Fruit fly (Drosophila melanogaster) whole organism, wandering third instar larva: ENCODE measurements around the gene Atet.

Experiments used
- Abd-B ChIP-seq: fragments of >200 bp; optimal IDR thresholded peaks from 2 replicates; lab custom pipeline; 2017; ENCODE audit warnings: missing biosample characterization, missing genetic modification characterization
- CrebA ChIP-seq: fragments of 200-800 bp; sonication (Bioruptor generic); optimal IDR thresholded peaks from 2 replicates; lab custom pipeline; 2016; ENCODE audit warnings: missing biosample characterization, mild to moderate bottlenecking, missing genetic modification characterization, borderline replicate concordance
- GATAd ChIP-seq: sonication (Bioruptor generic); optimal IDR thresholded peaks from 2 replicates; lab custom pipeline; 2016; ENCODE audit warnings: missing biosample characterization, missing genetic modification characterization
- Hr78 ChIP-seq: fragments of >200 bp; optimal IDR thresholded peaks from 2 replicates; lab custom pipeline; 2017; ENCODE audit warnings: missing biosample characterization, missing genetic modification characterization
- Myc ChIP-seq: fragments of >200 bp; optimal IDR thresholded peaks from 2 replicates; lab custom pipeline; 2017
- Sp1 ChIP-seq: fragments of 200-800 bp; sonication (Bioruptor generic); optimal IDR thresholded peaks from 3 replicates; lab custom pipeline; 2019; ENCODE audit warnings: missing biosample characterization, mild to moderate bottlenecking, missing genetic modification characterization, moderate library complexity
- fru ChIP-seq: fragments of 200-800 bp; sonication (Bioruptor generic); optimal IDR thresholded peaks from 3 replicates; lab custom pipeline; 2016; ENCODE audit warnings: missing biosample characterization, mild to moderate bottlenecking, missing genetic modification characterization
- h ChIP-seq: fragments of 200-800 bp; sonication (Bioruptor generic); optimal IDR thresholded peaks from 3 replicates; lab custom pipeline; 2016; ENCODE audit warnings: missing biosample characterization, mild to moderate bottlenecking, missing genetic modification characterization
- jim ChIP-seq: fragments of 175-275, 200-325 bp; sonication (Bioruptor generic); optimal IDR thresholded peaks from 2 replicates; lab custom pipeline; 2016; ENCODE audit warnings: missing biosample characterization, mild to moderate bottlenecking, missing genetic modification characterization
- pan ChIP-seq: fragments of >200 bp; optimal IDR thresholded peaks from 2 replicates; lab custom pipeline; 2017

DNA sequence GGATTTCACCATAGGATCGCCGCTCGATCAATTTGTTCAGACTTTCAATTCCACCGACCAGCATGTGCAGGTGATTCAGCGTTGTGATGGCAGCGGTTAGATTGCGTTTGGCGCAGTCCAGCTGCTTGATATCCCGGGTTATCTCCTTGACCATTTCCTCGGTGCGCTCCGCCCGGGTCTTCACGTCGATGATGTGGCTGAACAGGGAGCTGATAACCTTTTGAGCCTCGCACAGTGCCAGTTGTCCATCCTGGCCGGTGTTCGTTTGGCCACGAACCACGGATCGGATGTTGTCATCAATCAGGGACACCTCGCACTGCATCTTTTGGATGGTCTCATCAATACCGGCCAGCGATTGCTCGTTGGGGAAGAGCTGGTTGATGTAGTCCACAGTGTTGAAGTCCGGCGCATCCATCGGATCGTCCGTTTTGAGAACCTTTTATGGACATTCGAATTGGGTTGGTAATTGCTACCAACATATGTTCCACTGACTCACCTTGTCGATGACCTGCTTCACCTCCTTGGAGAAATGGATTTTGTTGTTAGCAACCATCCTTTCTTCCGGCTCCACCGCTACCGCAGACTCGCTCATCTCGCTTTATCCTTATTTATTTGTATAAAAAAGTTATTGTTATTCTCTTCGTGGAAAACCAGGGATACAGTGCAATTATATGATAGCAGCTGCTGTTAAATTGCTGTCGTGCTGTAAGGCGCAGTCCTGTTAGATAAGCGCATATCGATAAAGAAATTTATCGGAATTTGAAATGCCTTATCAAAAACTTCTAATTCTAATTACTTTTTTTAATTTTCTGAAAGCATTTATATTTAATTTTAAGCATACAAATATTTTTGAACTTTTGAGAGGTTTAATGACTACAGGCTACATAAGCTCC lies 51.9 kb downstream of the Atet start, which contains the start of gene Vps53:
- TF ChIP-seq fru (GFP tag; lab: Kevin White, UChicago) (no peak), jim (no peak), pan (lab: Kevin White, UChicago) (no peak), Abd-B (GFP tag; lab: Kevin White, UChicago) (no peak), Hr78 (GFP tag; lab: Kevin White, UChicago) (no peak), h (GFP tag; lab: Kevin White, UChicago) (no peak), Myc (lab: Kevin White, UChicago) (no peak), Sp1 (no peak), CrebA (no peak), GATAd (GFP tag; lab: Kevin White, UChicago) (no peak)
